Worm (Caenorhabditis elegans) whole organism, midembryonic: ENCODE results near the gene C15H11.11.

Experiments used
- T22C8.4 ChIP-seq: fragments of 200-800 bp; sonication (Bioruptor generic); IDR thresholded peaks from 2 replicates; pipeline ENCODE4 v1.3.6; 2022; ENCODE audit warnings: missing genetic modification characterization, missing compliant biosample characterization
- cog-1 ChIP-seq: sonication (generic microtip); optimal IDR thresholded peaks from 2 replicates; lab custom pipeline; 2016; ENCODE audit warnings: missing genetic modification characterization, missing compliant biosample characterization
- flt-1 ChIP-seq: fragments of 200-800 bp; sonication (Bioruptor generic); IDR thresholded peaks from 2 replicates; pipeline ENCODE4 v1.3.6; 2022; ENCODE audit warnings: missing genetic modification characterization, missing compliant biosample characterization
- klf-2 ChIP-seq: fragments of 200-800 bp; sonication (Bioruptor generic); conservative IDR thresholded peaks from 2 replicates; pipeline ENCODE4 v1.3.6; 2022; ENCODE audit warnings: missing genetic modification reagents, missing genetic modification characterization, missing compliant biosample characterization
- med-1 ChIP-seq: sonication (generic microtip); optimal IDR thresholded peaks from 2 replicates; lab custom pipeline; 2017; ENCODE audit warnings: missing genetic modification characterization, mild to moderate bottlenecking, missing compliant biosample characterization, antibody characterized with exemption, missing genetic modification reagents; ENCODE audit not compliant: insufficient read depth
- ref-1 ChIP-seq: fragments of 200-800 bp; sonication (Bioruptor generic); conservative IDR thresholded peaks from 2 replicates; pipeline ENCODE4 v1.3.6; 2022; ENCODE audit warnings: missing genetic modification reagents, missing genetic modification characterization, missing compliant biosample characterization
- tab-1 ChIP-seq: fragments of 200-800 bp; sonication (Bioruptor generic); IDR thresholded peaks from 2 replicates; pipeline ENCODE4 v1.3.6; 2022; ENCODE audit warnings: missing genetic modification characterization, missing compliant biosample characterization
- ztf-23 ChIP-seq: fragments of 200-800 bp; sonication (Bioruptor generic); IDR thresholded peaks from 2 replicates; pipeline ENCODE4 v1.3.6; 2022; ENCODE audit warnings: missing genetic modification reagents, missing genetic modification characterization, missing compliant biosample characterization
- ztf-29 ChIP-seq: fragments of 200-800 bp; sonication (Bioruptor generic); IDR thresholded peaks from 2 replicates; pipeline ENCODE4 v1.3.6; 2022; ENCODE audit warnings: missing genetic modification reagents, missing genetic modification characterization, missing compliant biosample characterization

C15H11.11 gene

ce11 chrV:14414964-14415564, at the start of gene C15H11.11, which contains the start of gene nxf-1:
Gene C15H11.11 (plus strand): TSS chrV:14415499.
Gene nxf-1 (minus strand): TSS chrV:14415014.
- TF ChIP-seq med-1 (GFP tag; lab: Kevin White, UChicago) (no peak), flt-1 (no peak)

ce11 chrV:14366487-14366962, 48.8 kb upstream of the C15H11.11 start:
- TF ChIP-seq ref-1 (GFP tag; lab: Robert Waterston, UW) = no peak
- TF ChIP-seq tab-1 (GFP tag; lab: Robert Waterston, UW) = no peak
- no peak for TF ChIP-seq cog-1 (tag; lab: Kevin White, UChicago)
- TF ChIP-seq klf-2 (GFP tag; lab: Robert Waterston, UW) = no peak
- no peak for TF ChIP-seq ztf-23 (GFP tag; lab: Robert Waterston, UW)
- TF ChIP-seq T22C8.4 (GFP tag; lab: Robert Waterston, UW) = no peak

- TF ChIP-seq ref-1 (GFP tag; lab: Robert Waterston, UW) (no peak), T22C8.4 (GFP tag; lab: Robert Waterston, UW) (no peak), cog-1 (tag; lab: Kevin White, UChicago) (no peak), klf-2 (GFP tag; lab: Robert Waterston, UW) (no peak), ztf-23 (GFP tag; lab: Robert Waterston, UW) (no peak), flt-1 (no peak), tab-1 (GFP tag; lab: Robert Waterston, UW) (no peak), ztf-29 (GFP tag; lab: Robert Waterston, UW) (no peak), med-1 (GFP tag; lab: Kevin White, UChicago) (no peak)
Observed at ce11 chrV:14368272-14369052, 46.8 kb upstream of the C15H11.11 start.

ce11 chrV:14369412-14369811, 45.9 kb upstream of the C15H11.11 start:
- TF ChIP-seq ztf-29 (GFP tag; lab: Robert Waterston, UW) (no peak), flt-1 (no peak), med-1 (GFP tag; lab: Kevin White, UChicago) (no peak), klf-2 (GFP tag; lab: Robert Waterston, UW) (no peak), tab-1 (GFP tag; lab: Robert Waterston, UW) (no peak), cog-1 (tag; lab: Kevin White, UChicago) (no peak), T22C8.4 (GFP tag; lab: Robert Waterston, UW) (no peak), ztf-23 (GFP tag; lab: Robert Waterston, UW) (no peak), ref-1 (GFP tag; lab: Robert Waterston, UW) (no peak)

ce11 chrV:14372774-14373173, 42.5 kb upstream of the C15H11.11 start, which contains the start of gene unc-39:
Gene unc-39 (plus strand): TSS chrV:14373074.
- TF ChIP-seq ztf-23 (GFP tag; lab: Robert Waterston, UW) (no peak), ztf-29 (GFP tag; lab: Robert Waterston, UW) (no peak), ref-1 (GFP tag; lab: Robert Waterston, UW) (no peak), cog-1 (tag; lab: Kevin White, UChicago) (no peak), klf-2 (GFP tag; lab: Robert Waterston, UW) (no peak), tab-1 (GFP tag; lab: Robert Waterston, UW) (no peak), T22C8.4 (GFP tag; lab: Robert Waterston, UW) (no peak), med-1 (GFP tag; lab: Kevin White, UChicago) (no peak), flt-1 (no peak)

- no peak for TF ChIP-seq klf-2 (GFP tag; lab: Robert Waterston, UW)
- no peak for TF ChIP-seq ztf-29 (GFP tag; lab: Robert Waterston, UW)
- TF ChIP-seq flt-1 = no peak
- TF ChIP-seq tab-1 (GFP tag; lab: Robert Waterston, UW) = no peak
- TF ChIP-seq T22C8.4 (GFP tag; lab: Robert Waterston, UW) = no peak
- no peak for TF ChIP-seq ref-1 (GFP tag; lab: Robert Waterston, UW)
- TF ChIP-seq ztf-23 (GFP tag; lab: Robert Waterston, UW) = no peak
Observed at ce11 chrV:14378052-14378451, 37.2 kb upstream of the C15H11.11 start.

ce11 chrV:14378986-14379385, 36.3 kb upstream of the C15H11.11 start, which contains the start of gene npr-43:
Gene npr-43 (minus strand): TSS chrV:14379086.
- TF ChIP-seq flt-1 (no peak), T22C8.4 (GFP tag; lab: Robert Waterston, UW) (no peak), ref-1 (GFP tag; lab: Robert Waterston, UW) (no peak), med-1 (GFP tag; lab: Kevin White, UChicago) (no peak)

ce11 chrV:14380242-14380641, 35.1 kb upstream of the C15H11.11 start:
- TF ChIP-seq T22C8.4 (GFP tag; lab: Robert Waterston, UW) (no peak), ref-1 (GFP tag; lab: Robert Waterston, UW) (no peak), tab-1 (GFP tag; lab: Robert Waterston, UW) (no peak), ztf-23 (GFP tag; lab: Robert Waterston, UW) (no peak), ztf-29 (GFP tag; lab: Robert Waterston, UW) (no peak), flt-1 (no peak), cog-1 (tag; lab: Kevin White, UChicago) (no peak), med-1 (GFP tag; lab: Kevin White, UChicago) (no peak), klf-2 (GFP tag; lab: Robert Waterston, UW) (no peak)

- TF ChIP-seq tab-1 (GFP tag; lab: Robert Waterston, UW) = no peak
- no peak for TF ChIP-seq klf-2 (GFP tag; lab: Robert Waterston, UW)
- TF ChIP-seq flt-1 = no peak
- TF ChIP-seq cog-1 (tag; lab: Kevin White, UChicago) = no peak
Observed at ce11 chrV:14391830-14392229, 23.5 kb upstream of the C15H11.11 start, which contains the start of gene C15H11.10. Gene C15H11.10 (plus strand): TSS chrV:14392130.
